Fruit fly (Drosophila melanogaster): ENCODE measurements around the gene CG9168.

Gene CG9168

DNA sequence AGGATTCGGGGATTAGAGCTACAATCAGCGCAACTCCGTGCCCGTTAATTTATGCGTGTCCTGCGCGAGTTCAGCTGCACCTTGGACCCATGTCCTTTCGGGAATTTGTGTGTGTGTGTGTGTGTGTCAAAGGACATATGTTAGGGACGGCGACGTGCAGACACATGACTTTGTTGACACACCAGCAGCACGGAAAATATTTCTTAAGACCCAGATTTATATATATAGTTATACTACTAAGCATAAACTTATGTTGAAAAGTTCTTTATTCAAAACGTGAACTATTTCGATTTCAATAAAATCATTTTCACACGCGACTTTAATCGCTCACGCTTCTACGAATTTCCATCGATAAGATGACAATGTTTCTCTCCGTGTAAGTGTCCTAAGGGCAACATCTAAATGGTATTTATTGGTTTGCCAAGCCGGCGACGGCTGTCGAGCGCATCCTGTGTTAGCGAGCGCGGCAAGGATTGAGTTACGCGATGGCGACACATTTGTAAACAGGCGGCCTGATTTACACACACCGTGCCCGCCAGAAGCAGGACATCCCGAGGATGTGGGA is 20.7 kb downstream of the CG9168 start:
- TF ChIP-seq noc (tag; optimal IDR thresholded peaks at IDR 0.05), result no peak

DNA sequence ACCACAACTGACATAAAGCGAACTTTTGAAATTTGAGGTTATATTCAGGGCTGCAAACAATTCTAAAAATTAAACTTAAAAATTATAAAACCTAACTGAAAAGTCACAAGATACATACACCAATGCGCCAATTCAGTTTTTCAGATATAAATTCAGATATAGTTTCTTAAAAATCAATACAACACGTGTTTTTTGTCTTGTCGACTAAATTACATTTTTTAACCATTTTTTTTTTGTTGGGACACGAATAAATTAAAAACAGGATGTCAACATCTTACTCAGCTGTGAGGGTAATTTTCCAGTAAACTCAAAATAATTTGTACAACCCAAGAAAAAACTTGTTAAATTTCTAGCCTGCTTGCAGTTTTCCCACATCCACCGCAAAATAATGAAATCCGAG is 26.9 kb downstream of the CG9168 start, which contains the start of gene SA2:
TSS of gene SA2 (minus strand) at position 101 of the 400 bp plus-strand sequence.
- no peak for TF ChIP-seq noc (tag; optimal IDR thresholded peaks at IDR 0.05)

DNA sequence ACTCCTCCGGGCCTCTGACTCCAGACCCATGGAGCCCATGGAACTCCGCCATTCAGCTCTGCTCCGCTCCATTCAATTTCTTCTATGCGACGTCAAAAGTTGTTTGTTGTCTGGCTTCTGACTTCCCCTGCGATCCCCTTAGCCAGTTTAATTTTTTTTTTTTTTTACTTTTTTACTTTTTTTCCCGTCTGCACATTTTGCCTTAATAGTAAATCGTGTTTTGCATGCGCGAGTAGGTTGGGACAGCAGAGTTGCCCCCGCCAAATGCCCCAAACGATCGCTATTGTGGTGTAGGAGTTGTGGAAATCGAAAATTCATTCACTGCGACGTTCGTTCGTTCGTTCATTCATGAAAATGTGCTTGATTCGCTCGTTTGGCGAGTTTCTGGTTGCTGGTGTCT is 30.1 kb downstream of the CG9168 start:
- no peak for TF ChIP-seq noc (tag; optimal IDR thresholded peaks at IDR 0.05)

dm6 chr3L:1442309-1442708 is 31.5 kb downstream of the CG9168 start:
- no peak for TF ChIP-seq noc (tag; optimal IDR thresholded peaks at IDR 0.05)

- TF ChIP-seq noc (tag; optimal IDR thresholded peaks at IDR 0.05), result no peak
Observed at dm6 chr3L:1442906-1443305, 32.0 kb downstream of the CG9168 start.

- TF ChIP-seq noc (tag; optimal IDR thresholded peaks at IDR 0.05), result no peak
Observed at dm6 chr3L:1447803-1448517, 37.1 kb downstream of the CG9168 start.

DNA sequence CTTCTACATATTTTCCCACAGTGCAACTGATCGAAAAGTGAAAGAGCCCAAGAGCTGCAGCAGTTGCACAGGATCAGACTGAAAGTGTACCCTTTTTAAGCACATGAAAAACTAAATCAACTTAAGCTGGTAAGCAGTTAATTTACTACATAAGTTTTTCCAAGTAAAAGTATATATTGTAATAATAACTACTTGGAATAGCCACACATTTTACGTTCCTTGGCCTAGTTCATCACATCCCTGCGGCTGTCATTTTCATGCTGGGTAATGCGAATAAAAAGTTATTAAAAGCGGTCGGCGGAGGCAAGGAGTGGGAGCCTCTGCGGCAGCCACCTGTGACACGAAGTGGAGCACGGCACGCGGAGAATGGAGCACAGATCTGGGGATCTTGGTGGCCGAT is 40.1 kb downstream of the CG9168 start:
- TF ChIP-seq noc (tag; optimal IDR thresholded peaks at IDR 0.05), result no peak

dm6 chr3L:1457281-1457680 is 46.4 kb downstream of the CG9168 start:
- TF ChIP-seq noc (tag; optimal IDR thresholded peaks at IDR 0.05), result no peak

DNA sequence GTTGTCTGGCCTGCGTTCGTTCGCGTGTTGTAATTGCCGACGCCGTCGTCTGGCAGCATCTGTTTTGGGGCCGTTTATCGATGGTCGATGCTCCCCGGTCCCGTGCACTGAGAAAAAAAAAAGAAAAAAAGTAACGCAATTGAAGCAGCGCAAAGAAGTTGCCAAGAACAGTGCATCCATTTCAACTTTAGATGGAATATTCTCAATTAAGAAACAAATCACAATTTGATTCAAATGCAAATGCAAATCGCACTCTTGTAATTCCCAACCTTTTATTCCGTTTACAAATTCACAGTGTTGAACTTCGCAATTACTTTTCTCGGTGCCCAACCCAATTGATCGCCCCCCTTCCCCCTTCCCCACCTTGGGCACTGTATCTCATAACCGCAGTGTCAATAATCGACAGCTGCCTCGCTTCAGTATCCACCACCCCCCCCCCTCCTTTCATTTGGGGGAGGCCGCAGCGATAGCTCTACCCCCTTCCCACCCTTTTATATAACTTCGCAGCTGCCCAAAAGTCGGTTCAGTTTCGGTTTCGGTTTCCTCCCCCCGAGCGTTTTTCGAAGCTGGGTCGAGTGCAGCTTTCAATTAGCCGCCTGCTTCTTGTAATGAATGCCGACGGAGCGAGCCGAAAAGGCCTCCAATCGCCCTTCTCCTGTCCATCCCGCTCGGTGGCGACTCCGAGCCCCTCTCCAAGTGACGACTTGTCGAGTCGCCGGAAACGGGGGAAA is 47.3 kb downstream of the CG9168 start:
- TF ChIP-seq noc (tag; optimal IDR thresholded peaks at IDR 0.05), result no peak

DNA sequence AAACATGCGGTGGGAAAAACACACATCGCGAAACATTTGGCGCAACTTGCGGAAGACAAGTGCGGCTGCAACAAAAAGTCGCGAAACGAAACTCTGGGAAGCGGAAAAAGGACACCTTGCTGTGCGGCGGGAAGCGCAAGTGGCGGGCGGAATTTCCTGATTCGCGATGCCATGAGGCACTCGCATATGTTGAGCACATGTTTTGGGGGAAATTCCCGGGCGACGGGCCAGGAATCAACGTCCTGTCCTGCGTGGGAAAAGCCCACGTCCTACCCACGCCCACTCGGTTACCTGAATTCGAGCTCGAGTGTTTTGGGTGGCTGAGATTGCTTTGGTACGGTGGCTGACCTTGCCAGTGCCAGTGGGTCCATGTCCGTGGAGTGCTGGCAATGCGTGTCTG is 51.0 kb downstream of the CG9168 start:
- TF ChIP-seq noc (tag; optimal IDR thresholded peaks at IDR 0.05), result no peak
